Worm (Caenorhabditis elegans): ENCODE measurements around the gene Y54G2A.11.
A peak's percentile ranks its signal among the peaks of the same experiment; 100 is the strongest.

Y54G2A.11 gene

DNA sequence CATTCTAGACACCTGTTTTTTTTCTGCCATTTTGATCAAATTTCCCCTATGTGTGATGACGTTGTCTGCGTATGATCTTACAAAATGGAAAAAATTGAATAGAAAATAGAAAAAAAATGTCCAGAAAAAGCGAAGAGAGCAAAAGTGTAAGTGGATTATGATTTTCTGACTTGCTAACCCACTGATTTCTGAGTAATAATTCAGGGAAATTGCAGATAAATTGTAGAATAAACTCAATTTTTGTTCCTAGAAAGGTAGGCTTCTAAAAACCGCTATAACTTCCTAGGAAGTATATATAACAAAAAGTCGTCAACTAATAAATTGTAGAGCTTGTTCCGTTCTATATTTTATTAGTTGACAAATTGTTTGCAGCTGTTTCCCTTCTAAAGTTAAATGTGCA, 36.9 kb downstream of the Y54G2A.11 start:
- TF ChIP-seq pat-9 (tag; optimal IDR thresholded peaks at IDR 0.05) (no peak), fkh-6 (tag; optimal IDR thresholded peaks at IDR 0.05) (no peak), dmd-4 (tag; optimal IDR thresholded peaks at IDR 0.05; ENCODE audit: borderline replicate concordance) (no peak), lim-6 (tag; optimal IDR thresholded peaks at IDR 0.05) (no peak), ceh-45 (GFP tag; IDR thresholded peaks at IDR 0.05) (no peak), ceh-19 (GFP tag; optimal IDR thresholded peaks at IDR 0.05) (no peak), ceh-22 (tag; optimal IDR thresholded peaks at IDR 0.05) (no peak), che-1 (tag; optimal IDR thresholded peaks at IDR 0.05) (no peak), hlh-6 (tag; optimal IDR thresholded peaks at IDR 0.05) (no peak), elt-4 (tag; optimal IDR thresholded peaks at IDR 0.05) (no peak), ceh-48 (tag; optimal IDR thresholded peaks at IDR 0.05) (no peak), hlh-13 (GFP tag; optimal IDR thresholded peaks at IDR 0.05) (no peak), ets-4 (tag; optimal IDR thresholded peaks at IDR 0.05) (no peak), tbx-2 (tag; optimal IDR thresholded peaks at IDR 0.05) (no peak), ceh-34 (tag; optimal IDR thresholded peaks at IDR 0.05) (no peak)

DNA sequence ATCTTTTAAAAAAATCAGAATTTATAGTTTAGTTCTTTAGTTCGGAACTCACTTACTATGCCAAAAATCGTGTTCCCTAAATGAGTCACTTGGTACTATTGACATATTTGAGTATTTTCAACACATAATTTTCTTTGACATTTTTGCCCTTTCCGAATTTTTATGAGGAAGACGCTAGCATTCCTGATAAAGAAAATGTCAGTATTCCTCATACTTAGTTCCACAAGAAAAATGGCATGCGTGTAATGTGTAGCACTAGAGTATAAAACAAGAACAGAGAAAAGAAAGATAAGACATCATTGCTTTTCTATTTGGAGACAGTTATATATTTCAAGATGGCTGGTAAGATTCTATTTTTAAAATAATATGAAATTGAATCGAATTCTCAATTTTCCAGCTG, 41.6 kb downstream of the Y54G2A.11 start, which contains the start of gene Y94H6A.2:
Gene Y94H6A.2 (plus strand): TSS at position 336 of the 400 bp plus-strand sequence.
- TF ChIP-seq ceh-19 (GFP tag; optimal IDR thresholded peaks at IDR 0.05) (no peak), unc-55 (GFP tag; optimal IDR thresholded peaks at IDR 0.05) (no peak), tbx-7 (tag; optimal IDR thresholded peaks at IDR 0.05) (no peak), nhr-11 (tag; optimal IDR thresholded peaks at IDR 0.05) (no peak), gmeb-2 (tag; optimal IDR thresholded peaks at IDR 0.05) (no peak), K09A11.1 (tag; optimal IDR thresholded peaks at IDR 0.05; ENCODE audit: insufficient read depth) (no peak), zip-5 (tag; optimal IDR thresholded peaks at IDR 0.05) (no peak), ref-2 (tag; optimal IDR thresholded peaks at IDR 0.05) (no peak), sox-2 (GFP tag; IDR thresholded peaks at IDR 0.05) (no peak), fkh-10 (GFP tag; optimal IDR thresholded peaks at IDR 0.05) (no peak), pqm-1 (tag; optimal IDR thresholded peaks at IDR 0.05) (no peak), ceh-48 (tag; optimal IDR thresholded peaks at IDR 0.05) (no peak), fax-1 (tag; optimal IDR thresholded peaks at IDR 0.05) (no peak), nfya-1 (tag; optimal IDR thresholded peaks at IDR 0.05) (no peak), tbx-2 (tag; optimal IDR thresholded peaks at IDR 0.05) (no peak), pha-4 (tag; optimal IDR thresholded peaks at IDR 0.05) (no peak), che-1 (tag; optimal IDR thresholded peaks at IDR 0.05) (no peak), ahr-1 (tag; optimal IDR thresholded peaks at IDR 0.05) (no peak), ceh-6 (GFP tag; optimal IDR thresholded peaks at IDR 0.05) (no peak), dmd-4 (tag; optimal IDR thresholded peaks at IDR 0.05; ENCODE audit: borderline replicate concordance) (no peak)

DNA sequence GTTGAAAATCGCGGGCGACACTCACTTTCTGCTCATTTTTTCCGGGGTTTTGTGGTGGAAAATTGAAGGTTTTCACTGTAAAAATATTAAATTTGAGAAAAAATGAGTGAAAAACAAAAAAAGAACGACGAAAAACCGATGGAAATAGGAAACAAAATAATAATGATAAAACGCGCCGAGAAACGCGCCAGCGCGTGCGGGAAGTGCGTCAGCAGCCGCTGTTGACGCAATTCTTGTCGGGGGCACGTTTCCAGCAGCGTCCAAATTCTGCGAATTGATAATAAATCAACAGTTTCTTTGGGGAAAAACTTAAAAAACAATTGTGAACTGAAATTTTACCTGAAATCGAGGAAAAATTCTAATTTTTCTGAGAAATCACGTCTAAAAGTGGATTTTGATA, 45.8 kb downstream of the Y54G2A.11 start, which contains the start of gene ubxn-2:
Gene ubxn-2 (minus strand): TSS at position 36 of the 400 bp plus-strand sequence.
- TF ChIP-seq K09A11.1 (tag; optimal IDR thresholded peaks at IDR 0.05; ENCODE audit: insufficient read depth) (no peak), T23F11.4 (GFP tag; optimal IDR thresholded peaks at IDR 0.05) (no peak), pat-9 (tag; optimal IDR thresholded peaks at IDR 0.05) (no peak), pha-2 (tag; optimal IDR thresholded peaks at IDR 0.05) (no peak), ceh-45 (GFP tag; IDR thresholded peaks at IDR 0.05) (no peak; the same call in 1 of the 2 replicates), elt-2 (tag; optimal IDR thresholded peaks at IDR 0.05) (peak; percentile 49), hlh-30 (tag; optimal IDR thresholded peaks at IDR 0.05; ENCODE audit: insufficient read depth) (no peak), ceh-2 (tag; optimal IDR thresholded peaks at IDR 0.05) (peak; percentile 41), tbx-7 (tag; optimal IDR thresholded peaks at IDR 0.05) (no peak), fkh-6 (tag; optimal IDR thresholded peaks at IDR 0.05) (no peak), C38D4.7 (GFP tag; optimal IDR thresholded peaks at IDR 0.05) (no peak), hlh-8 (tag; optimal IDR thresholded peaks at IDR 0.05) (no peak), elt-4 (tag; optimal IDR thresholded peaks at IDR 0.05) (no peak), sox-4 (tag; optimal IDR thresholded peaks at IDR 0.05) (peak; percentile 4), madf-2 (tag; optimal IDR thresholded peaks at IDR 0.05) (no peak), ahr-1 (tag; optimal IDR thresholded peaks at IDR 0.05) (no peak), nfya-1 (tag; optimal IDR thresholded peaks at IDR 0.05) (peak; percentile 40), fkh-10 (GFP tag; optimal IDR thresholded peaks at IDR 0.05) (no peak), che-1 (tag; optimal IDR thresholded peaks at IDR 0.05) (no peak), ceh-31 (tag; optimal IDR thresholded peaks at IDR 0.05) (peak; percentile 45), tbx-2 (tag; optimal IDR thresholded peaks at IDR 0.05) (no peak), syd-9 (tag; optimal IDR thresholded peaks at IDR 0.05) (no peak), eyg-1 (tag; optimal IDR thresholded peaks at IDR 0.05) (no peak), dmd-4 (tag; optimal IDR thresholded peaks at IDR 0.05; ENCODE audit: borderline replicate concordance) (no peak), dve-1 (tag; optimal IDR thresholded peaks at IDR 0.05) (no peak), zip-5 (tag; optimal IDR thresholded peaks at IDR 0.05) (no peak), odd-2 (tag; optimal IDR thresholded peaks at IDR 0.05) (no peak), K02D7.2 (tag; optimal IDR thresholded peaks at IDR 0.05) (no peak), ceh-34 (tag; optimal IDR thresholded peaks at IDR 0.05) (no peak), ama-1 (optimal IDR thresholded peaks at IDR 0.05) (no peak), gmeb-2 (tag; optimal IDR thresholded peaks at IDR 0.05) (peak; percentile 8), nhr-232 (tag; optimal IDR thresholded peaks at IDR 0.05) (no peak)
